Worm (Caenorhabditis elegans) whole organism, young adult: ENCODE measurements around the gene C18E9.7.

ENCODE experiments used
- C06A6.2 ChIP-seq: fragments of 200-800 bp; sonication (Bioruptor generic); conservative IDR thresholded peaks from 2 replicates; pipeline ENCODE4 v1.3.6; 2022; ENCODE audit warnings: missing genetic modification characterization, missing compliant biosample characterization
- D2030.7 ChIP-seq: fragments of 200-800 bp; sonication (Bioruptor generic); IDR thresholded peaks from 2 replicates; pipeline ENCODE4 v1.3.6; 2022; ENCODE audit warnings: missing genetic modification reagents, missing genetic modification characterization, missing compliant biosample characterization
- F22D6.2 ChIP-seq: sonication (generic microtip); optimal IDR thresholded peaks from 2 replicates; lab custom pipeline; 2016; ENCODE audit warnings: mild to moderate bottlenecking, missing genetic modification characterization, missing compliant biosample characterization
- F33H1.4 ChIP-seq: fragments of 200-800 bp; sonication (Bioruptor generic); IDR thresholded peaks from 2 replicates; pipeline ENCODE4 v1.3.6; 2022; ENCODE audit warnings: missing genetic modification reagents, missing genetic modification characterization, missing compliant biosample characterization
- F37B4.10 ChIP-seq: fragments of 200-800 bp; sonication (Bioruptor generic); IDR thresholded peaks from 2 replicates; pipeline ENCODE4 v1.3.6; 2022; ENCODE audit warnings: missing genetic modification characterization, missing compliant biosample characterization
- K12H6.12 ChIP-seq: fragments of 200-800 bp; sonication (Bioruptor generic); optimal IDR thresholded peaks from 2 replicates; lab custom pipeline; 2018; ENCODE audit warnings: mild to moderate bottlenecking, missing genetic modification characterization, missing compliant biosample characterization
- Y95B8A.8 ChIP-seq: fragments of 200-800 bp; sonication (Bioruptor generic); IDR thresholded peaks from 2 replicates; pipeline ENCODE4 v1.3.6; 2022; ENCODE audit warnings: missing genetic modification reagents, missing genetic modification characterization, missing compliant biosample characterization
- ZK185.1 ChIP-seq: sonication (generic microtip); optimal IDR thresholded peaks from 2 replicates; lab custom pipeline; 2016; ENCODE audit warnings: mild to moderate bottlenecking, missing genetic modification characterization, missing compliant biosample characterization; ENCODE audit not compliant: poor library complexity, severe bottlenecking
- aptf-2 ChIP-seq: fragments of 200-800 bp; sonication (Bioruptor generic); conservative IDR thresholded peaks from 2 replicates; pipeline ENCODE4 v1.3.6; 2022; ENCODE audit warnings: missing genetic modification reagents, missing genetic modification characterization, missing compliant biosample characterization
- athp-1 ChIP-seq: sonication (generic microtip); optimal IDR thresholded peaks from 2 replicates; lab custom pipeline; 2017; ENCODE audit warnings: mild to moderate bottlenecking, missing genetic modification characterization, missing compliant biosample characterization
- attf-5 ChIP-seq: fragments of 200-800 bp; sonication (Bioruptor generic); optimal IDR thresholded peaks from 2 replicates; lab custom pipeline; 2018; ENCODE audit warnings: mild to moderate bottlenecking, missing genetic modification characterization, missing compliant biosample characterization
- cebp-1 ChIP-seq, 2 experiments: fragments of 200-800 bp in 1 of 2; sonication (Bioruptor generic) in 1 of 2; sonication (generic microtip) in 1 of 2; IDR thresholded peaks in 1 of 2; optimal IDR thresholded peaks in 1 of 2; 2 replicates each; pipeline versions ENCODE4 v1.3.6 to Lab custom; 2017 to 2022; ENCODE audit warnings: missing compliant biosample characterization in 2 of 2, missing genetic modification characterization in 2 of 2, mild to moderate bottlenecking in 1 of 2, missing genetic modification reagents in 1 of 2, moderate library complexity in 1 of 2
- ceh-40 ChIP-seq: fragments of 200-800 bp; sonication (Bioruptor generic); IDR thresholded peaks from 2 replicates; pipeline ENCODE4 v1.3.6; 2022; ENCODE audit warnings: missing genetic modification characterization, missing compliant biosample characterization
- ceh-91 ChIP-seq: fragments of 200-800 bp; sonication (Bioruptor generic); IDR thresholded peaks from 2 replicates; pipeline ENCODE4 v1.3.6; 2022; ENCODE audit warnings: missing genetic modification reagents, missing genetic modification characterization, missing compliant biosample characterization
- die-1 ChIP-seq: sonication (generic microtip); optimal IDR thresholded peaks from 2 replicates; lab custom pipeline; 2016; ENCODE audit warnings: missing genotype, mild to moderate bottlenecking, missing genetic modification characterization, missing compliant biosample characterization
- dpl-1 ChIP-seq: fragments of 150-350 bp; optimal IDR thresholded peaks from 2 replicates; lab custom pipeline; 2014; ENCODE audit warnings: missing biosample characterization, missing genetic modification reagents, missing genetic modification characterization
- efl-1 ChIP-seq: fragments of 150-350 bp; optimal IDR thresholded peaks from 2 replicates; lab custom pipeline; 2014; ENCODE audit warnings: missing biosample characterization, missing genetic modification reagents, missing genetic modification characterization
- egl-44 ChIP-seq: fragments of 200-800 bp; sonication (Bioruptor generic); IDR thresholded peaks from 2 replicates; pipeline ENCODE4 v1.3.6; 2022; ENCODE audit warnings: missing genetic modification reagents, missing genetic modification characterization, missing compliant biosample characterization
- gei-17 ChIP-seq: fragments of 200-800 bp; sonication (Bioruptor generic); optimal IDR thresholded peaks from 2 replicates; lab custom pipeline; 2018; ENCODE audit warnings: mild to moderate bottlenecking, missing genetic modification characterization, missing compliant biosample characterization
- hlh-12 ChIP-seq: sonication (generic microtip); optimal IDR thresholded peaks from 2 replicates; lab custom pipeline; 2016; ENCODE audit warnings: missing genetic modification characterization, missing compliant biosample characterization
- hmg-20 ChIP-seq: fragments of 200-800 bp; sonication (Bioruptor generic); IDR thresholded peaks from 2 replicates; pipeline ENCODE4 v1.3.6; 2022; ENCODE audit warnings: missing genetic modification reagents, missing genetic modification characterization, missing compliant biosample characterization
- hrde-1 ChIP-seq: sonication (generic microtip); optimal IDR thresholded peaks from 2 replicates; lab custom pipeline; 2016; ENCODE audit warnings: missing genetic modification characterization, mild to moderate bottlenecking, missing compliant biosample characterization, moderate library complexity, missing genotype, missing genetic modification reagents, borderline replicate concordance
- hsf-1 ChIP-seq: fragments of 200-800 bp; sonication (Bioruptor generic); IDR thresholded peaks from 2 replicates; pipeline ENCODE4 v1.3.6; 2022; ENCODE audit warnings: missing genetic modification reagents, missing genetic modification characterization, missing compliant biosample characterization
- let-526 ChIP-seq: fragments of 200-800 bp; sonication (Bioruptor generic); IDR thresholded peaks from 2 replicates; pipeline ENCODE4 v1.3.6; 2022; ENCODE audit warnings: missing genetic modification reagents, missing genetic modification characterization, missing compliant biosample characterization
- lin-26 ChIP-seq: fragments of 200-800 bp; sonication (Bioruptor generic); IDR thresholded peaks from 2 replicates; pipeline ENCODE4 v1.3.6; 2022; ENCODE audit warnings: missing genetic modification reagents, missing genetic modification characterization, missing compliant biosample characterization
- lin-35 ChIP-seq, 3 experiments: fragments of 150-350 bp in 2 of 3; sonication (generic microtip) in 1 of 3; optimal IDR thresholded peaks; 2 replicates each; lab custom pipeline; 2014 to 2018; ENCODE audit warnings: missing biosample characterization in 3 of 3, missing genetic modification characterization in 3 of 3, missing genetic modification reagents in 3 of 3
- lsy-27 ChIP-seq: sonication (generic microtip); optimal IDR thresholded peaks from 2 replicates; lab custom pipeline; 2017; ENCODE audit warnings: missing genetic modification characterization, mild to moderate bottlenecking, missing compliant biosample characterization, antibody characterized with exemption, missing genotype, borderline replicate concordance; ENCODE audit not compliant: insufficient read depth
- madf-3 ChIP-seq: fragments of 200-800 bp; sonication (Bioruptor generic); IDR thresholded peaks from 2 replicates; pipeline ENCODE4 v1.3.6; 2022; ENCODE audit warnings: missing genetic modification reagents, missing genetic modification characterization, missing compliant biosample characterization
- mel-28 ChIP-seq: sonication (generic microtip); optimal IDR thresholded peaks from 2 replicates; lab custom pipeline; 2016; ENCODE audit warnings: borderline replicate concordance, mild to moderate bottlenecking, missing genetic modification characterization, missing compliant biosample characterization
- nhr-179 ChIP-seq: sonication (generic microtip); optimal IDR thresholded peaks from 2 replicates; lab custom pipeline; 2016; ENCODE audit warnings: mild to moderate bottlenecking, missing genetic modification characterization, missing compliant biosample characterization
- pbrm-1 ChIP-seq: fragments of 200-800 bp; sonication (Bioruptor generic); IDR thresholded peaks from 2 replicates; pipeline ENCODE4 v1.3.6; 2022; ENCODE audit warnings: missing genetic modification reagents, missing genetic modification characterization, missing compliant biosample characterization
- snpc-4 ChIP-seq, 5 experiments: fragments of 150-350 bp in 1 of 5; sonication (generic microtip) in 4 of 5; optimal IDR thresholded peaks; 2 replicates each; lab custom pipeline; 2014 to 2018; ENCODE audit warnings: missing genetic modification characterization in 5 of 5, missing biosample characterization in 3 of 5, antibody characterized with exemption in 2 of 5, mild to moderate bottlenecking in 2 of 5, missing compliant biosample characterization in 2 of 5, missing genotype in 2 of 5, moderate library complexity in 2 of 5, missing genetic modification reagents in 1 of 5
- somi-1 ChIP-seq: fragments of 200-800 bp; sonication (Bioruptor generic); optimal IDR thresholded peaks from 2 replicates; lab custom pipeline; 2018; ENCODE audit warnings: mild to moderate bottlenecking, missing genetic modification characterization, missing compliant biosample characterization
- sptf-2 ChIP-seq: fragments of 200-800 bp; sonication (Bioruptor generic); optimal IDR thresholded peaks from 2 replicates; lab custom pipeline; 2018; ENCODE audit warnings: mild to moderate bottlenecking, missing genetic modification characterization, missing compliant biosample characterization
- unc-130 ChIP-seq: sonication (generic microtip); optimal IDR thresholded peaks from 2 replicates; lab custom pipeline; 2016; ENCODE audit warnings: missing genetic modification reagents, missing genetic modification characterization, missing compliant biosample characterization
- xnd-1 ChIP-seq: sonication (generic microtip); optimal IDR thresholded peaks from 2 replicates; lab custom pipeline; 2016; ENCODE audit warnings: missing genotype, missing genetic modification reagents, missing genetic modification characterization, missing compliant biosample characterization

The C18E9.7 gene

ce11 chrII:8969251-8970183 is 13.1 kb downstream of the C18E9.7 start, which contains the start of the genes szy-20 and C18E9.5 (continued):
- TF ChIP-seq F37B4.10 (no peak), madf-3 (GFP tag; lab: Robert Waterston, UW) (0 out of 2 replicates have a peak, but pooled peaks have one; percentile 56), athp-1 (peak; percentile 41), Y95B8A.8 (GFP tag; lab: Robert Waterston, UW) (0 out of 2 replicates have a peak, but pooled peaks have one; percentile 33), aptf-2 (GFP tag; lab: Robert Waterston, UW) (no peak), attf-5 (peak; percentile 67), xnd-1 (tag; lab: Kevin White, UChicago) (peak; percentile 84), dpl-1 (GFP tag; lab: Kevin White, UChicago) (peak; percentile 82), ceh-40 (no peak), F33H1.4 (GFP tag; lab: Robert Waterston, UW) (peak; percentile 66), let-526 (GFP tag; lab: Robert Waterston, UW) (no peak), sptf-2 (no peak), hmg-20 (GFP tag; lab: Robert Waterston, UW) (peak; percentile 43; the same call in 1 of the 2 replicates), K12H6.12 (tag; lab: Kevin White, UChicago) (peak; percentile 47), egl-44 (GFP tag; lab: Robert Waterston, UW) (no peak), efl-1 (GFP tag; lab: Kevin White, UChicago) (peak; percentile 62), hlh-12 (tag; lab: Kevin White, UChicago) (no peak), hsf-1 (no peak), snpc-4 (GFP tag; optimal IDR thresholded peaks at IDR 0.05; lab: Kevin White, UChicago) (no peak), snpc-4 (tag; optimal IDR thresholded peaks at IDR 0.05; lab: Kevin White, UChicago) (peak in 1 of 4 experiments; percentile 35), nhr-179 (tag; lab: Kevin White, UChicago) (no peak), hrde-1 (tag; lab: Kevin White, UChicago) (no peak), lsy-27 (tag; lab: Kevin White, UChicago) (no peak), pbrm-1 (GFP tag; lab: Robert Waterston, UW) (0 out of 2 replicates have a peak, but pooled peaks have one; percentile 53), F22D6.2 (tag; lab: Kevin White, UChicago) (no peak), unc-130 (peak; percentile 15), cebp-1 (GFP tag; IDR thresholded peaks at IDR 0.05; lab: Robert Waterston, UW) (no peak), cebp-1 (tag; optimal IDR thresholded peaks at IDR 0.05; lab: Kevin White, UChicago) (peak; percentile 56), mel-28 (tag; lab: Kevin White, UChicago) (no peak), gei-17 (GFP tag; lab: Kevin White, UChicago) (no peak), C06A6.2 (GFP tag; lab: Robert Waterston, UW) (no peak), die-1 (tag; lab: Kevin White, UChicago) (no peak), ZK185.1 (peak; percentile 44), somi-1 (GFP tag; lab: Kevin White, UChicago) (no peak), lin-35 (GFP tag; optimal IDR thresholded peaks at IDR 0.05; lab: Kevin White, UChicago) (peak; percentile 28 to 96 (median 73)), lin-26 (GFP tag; lab: Robert Waterston, UW) (no peak), ceh-91 (GFP tag; lab: Robert Waterston, UW) (peak; percentile 58), D2030.7 (GFP tag; lab: Robert Waterston, UW) (peak; percentile 73)
